Worm (Caenorhabditis elegans): ENCODE results near the gene srh-67.

The srh-67 gene

ce11 chrII:12494556-12495131 lies 14.1 kb upstream of the srh-67 start, which contains the start of gene col-85 (continued):
- peak; percentile 81 for TF ChIP-seq ztf-6 (GFP tag; IDR thresholded peaks at IDR 0.05)
- TF ChIP-seq rpc-1 (optimal IDR thresholded peaks at IDR 0.05): peak; percentile 97
- TF ChIP-seq rpc-1 (tag; optimal IDR thresholded peaks at IDR 0.05): peak; percentile 93
- TF ChIP-seq tbx-9 (tag; optimal IDR thresholded peaks at IDR 0.05; ENCODE audit: borderline replicate concordance): no peak
- TF ChIP-seq zfh-2 (GFP tag; conservative IDR thresholded peaks at IDR 0.05): peak; percentile 17
- TF ChIP-seq xnd-1 (tag; optimal IDR thresholded peaks at IDR 0.05): no peak
- TF ChIP-seq madf-3 (GFP tag; IDR thresholded peaks at IDR 0.05): peak; percentile 77; the same call in 1 of the 2 replicates
- no peak for TF ChIP-seq nfya-1 (tag; optimal IDR thresholded peaks at IDR 0.05; ENCODE audit: borderline replicate concordance, insufficient read depth)
- no peak for TF ChIP-seq Y79H2A.3 (GFP tag; conservative IDR thresholded peaks at IDR 0.05)
- peak; percentile 94 for TF ChIP-seq nhr-90 (tag; optimal IDR thresholded peaks at IDR 0.05)
- peak; percentile 5 for TF ChIP-seq gei-17 (GFP tag; optimal IDR thresholded peaks at IDR 0.05)
- no peak for TF ChIP-seq lin-40 (tag; optimal IDR thresholded peaks at IDR 0.05)
- TF ChIP-seq K11D2.4 (GFP tag; IDR thresholded peaks at IDR 0.05): peak; percentile 70
- TF ChIP-seq efl-1 (GFP tag; optimal IDR thresholded peaks at IDR 0.05): peak; percentile 26
- peak; percentile 75 for TF ChIP-seq B0336.3 (GFP tag; IDR thresholded peaks at IDR 0.05)
- TF ChIP-seq dox-1 (GFP tag; IDR thresholded peaks at IDR 0.05): peak; percentile 95
- no peak for TF ChIP-seq Y67H2A.10 (GFP tag; conservative IDR thresholded peaks at IDR 0.05)
- TF ChIP-seq hlh-12 (tag; optimal IDR thresholded peaks at IDR 0.05): peak; percentile 65
- no peak for TF ChIP-seq C17E4.6 (GFP tag; IDR thresholded peaks at IDR 0.05)
- peak; percentile 84 for TF ChIP-seq attf-5 (GFP tag; optimal IDR thresholded peaks at IDR 0.05)
- TF ChIP-seq hmg-20 (GFP tag; IDR thresholded peaks at IDR 0.05): peak; percentile 67
- TF ChIP-seq him-1 (tag; optimal IDR thresholded peaks at IDR 0.05): peak; percentile 89
- TF ChIP-seq madf-6 (GFP tag; IDR thresholded peaks at IDR 0.05): peak; percentile 72
- TF ChIP-seq B0035.1 (tag; optimal IDR thresholded peaks at IDR 0.05): peak; percentile 72
- peak; percentile 56; the same call in 1 of the 2 replicates for TF ChIP-seq Y56A3A.18 (GFP tag; IDR thresholded peaks at IDR 0.05)
- no peak for TF ChIP-seq sdz-38 (tag; optimal IDR thresholded peaks at IDR 0.05)
- TF ChIP-seq T07F8.4 (tag; optimal IDR thresholded peaks at IDR 0.05): peak; percentile 85
- TF ChIP-seq chd-7 (tag; optimal IDR thresholded peaks at IDR 0.05): peak; percentile 87
- peak; percentile 56; the same call in 1 of the 2 replicates for TF ChIP-seq attf-6 (GFP tag; IDR thresholded peaks at IDR 0.05)
- 0 out of 2 replicates have a peak, but pooled peaks have one; percentile 35 for TF ChIP-seq let-526 (GFP tag; IDR thresholded peaks at IDR 0.05)
- no peak for TF ChIP-seq egrh-3 (GFP tag; IDR thresholded peaks at IDR 0.05)
- peak; percentile 83 for TF ChIP-seq D2030.7 (GFP tag; IDR thresholded peaks at IDR 0.05)
- peak; percentile 63 for TF ChIP-seq F52B5.7 (tag; optimal IDR thresholded peaks at IDR 0.05)
- peak; percentile 87 for TF ChIP-seq die-1 (tag; optimal IDR thresholded peaks at IDR 0.05)
- 0 out of 2 replicates have a peak, but pooled peaks have one; percentile 28 for TF ChIP-seq nhr-120 (GFP tag; IDR thresholded peaks at IDR 0.05)
- no peak for TF ChIP-seq dpff-1 (tag; optimal IDR thresholded peaks at IDR 0.05)
- peak; percentile 36 for TF ChIP-seq ceh-27 (GFP tag; optimal IDR thresholded peaks at IDR 0.05)
- no peak for TF ChIP-seq pha-4 (tag; optimal IDR thresholded peaks at IDR 0.05)
- TF ChIP-seq dpl-1 (GFP tag; optimal IDR thresholded peaks at IDR 0.05): peak; percentile 24
- peak; percentile 23 for TF ChIP-seq ceh-79 (tag; optimal IDR thresholded peaks at IDR 0.05)
- peak; percentile 62 for TF ChIP-seq unc-130 (GFP tag; optimal IDR thresholded peaks at IDR 0.05)
- TF ChIP-seq attf-3 (GFP tag; conservative IDR thresholded peaks at IDR 0.05): peak; percentile 77
- TF ChIP-seq ccch-3 (GFP tag; optimal IDR thresholded peaks at IDR 0.05): peak; percentile 30
- TF ChIP-seq sea-2 (GFP tag; IDR thresholded peaks at IDR 0.05): no peak
- peak; percentile 81 for TF ChIP-seq ztf-28 (GFP tag; IDR thresholded peaks at IDR 0.05)
- TF ChIP-seq nfya-2 (GFP tag; IDR thresholded peaks at IDR 0.05): 0 out of 2 replicates have a peak, but pooled peaks have one; percentile 41
- peak; percentile 53 for TF ChIP-seq lsl-1 (GFP tag; optimal IDR thresholded peaks at IDR 0.05)
- TF ChIP-seq ztf-25 (GFP tag; IDR thresholded peaks at IDR 0.05): peak; percentile 93
- TF ChIP-seq B0019.2 (GFP tag; conservative IDR thresholded peaks at IDR 0.05): peak; percentile 75
